Worm (Caenorhabditis elegans): ENCODE results near the gene T27E7.5.

ce11 chrIV:14565062-14565461, 28.1 kb downstream of the T27E7.5 start, which contains the start of gene Y57G11B.2:
- TF ChIP-seq tbx-2 (tag; optimal IDR thresholded peaks at IDR 0.05) = no peak
- no peak for TF ChIP-seq pha-4 (tag; optimal IDR thresholded peaks at IDR 0.05)
- no peak for TF ChIP-seq skn-1 (tag; optimal IDR thresholded peaks at IDR 0.05)
- no peak for TF ChIP-seq R02D3.7 (tag; optimal IDR thresholded peaks at IDR 0.05)
- TF ChIP-seq ama-1 (optimal IDR thresholded peaks at IDR 0.05) = no peak
- TF ChIP-seq unc-62 (GFP tag; optimal IDR thresholded peaks at IDR 0.05) = no peak
- TF ChIP-seq unc-39 (tag; optimal IDR thresholded peaks at IDR 0.05) = no peak
- no peak for TF ChIP-seq lin-39 (tag; optimal IDR thresholded peaks at IDR 0.05)
- TF ChIP-seq nhr-237 (tag; optimal IDR thresholded peaks at IDR 0.05) = no peak
- TF ChIP-seq zag-1 (tag; optimal IDR thresholded peaks at IDR 0.05) = no peak
